Fruit fly (Drosophila melanogaster): ENCODE measurements around the gene CG31140.

CG31140 gene

dm6 chr3R:24007775-24008506 is 45.0 kb downstream of the CG31140 start (continued):
- TF ChIP-seq Side (GFP tag; optimal IDR thresholded peaks at IDR 0.05): no peak
- peak; percentile 39 for TF ChIP-seq mirr (GFP tag; optimal IDR thresholded peaks at IDR 0.05)
- no peak for TF ChIP-seq rib (GFP tag; IDR thresholded peaks at IDR 0.05)
- TF ChIP-seq shn (GFP tag; optimal IDR thresholded peaks at IDR 0.05): no peak
- no peak for TF ChIP-seq CG33557 (GFP tag; optimal IDR thresholded peaks at IDR 0.05)
- peak; percentile 33 for TF ChIP-seq CG9437 (GFP tag; optimal IDR thresholded peaks at IDR 0.05)
- no peak for TF ChIP-seq CG32767 (GFP tag; IDR thresholded peaks at IDR 0.05)
- no peak for TF ChIP-seq insv (GFP tag; optimal IDR thresholded peaks at IDR 0.05)
- TF ChIP-seq MBD-R2 (GFP tag; IDR thresholded peaks at IDR 0.05): peak; percentile 15; the same call in 1 of the 2 replicates
- TF ChIP-seq pho (GFP tag; optimal IDR thresholded peaks at IDR 0.05): peak; percentile 19
- TF ChIP-seq pb (GFP tag; optimal IDR thresholded peaks at IDR 0.05): no peak
- TF ChIP-seq CG32772 (GFP tag; IDR thresholded peaks at IDR 0.05): no peak
- TF ChIP-seq CG30020 (tag; optimal IDR thresholded peaks at IDR 0.05): no peak
- TF ChIP-seq fd64A (GFP tag; optimal IDR thresholded peaks at IDR 0.05): peak; percentile 6
- 0 out of 4 replicates have a peak, but pooled peaks have one; percentile 51 for TF ChIP-seq chinmo (GFP tag; IDR thresholded peaks at IDR 0.05; ENCODE audit: partially characterized antibody)
- TF ChIP-seq Dp (GFP tag; optimal IDR thresholded peaks at IDR 0.05): no peak
- TF ChIP-seq CG16813 (GFP tag; IDR thresholded peaks at IDR 0.05; ENCODE audit: partially characterized antibody): no peak
- peak; percentile 61 for TF ChIP-seq CG7839 (tag; optimal IDR thresholded peaks at IDR 0.05)
- no peak for TF ChIP-seq Atf3 (GFP tag; optimal IDR thresholded peaks at IDR 0.05)
- no peak for TF ChIP-seq schlank (tag; optimal IDR thresholded peaks at IDR 0.05)
- TF ChIP-seq gsb (GFP tag; IDR thresholded peaks at IDR 0.05): no peak
- TF ChIP-seq gsb-n (tag; optimal IDR thresholded peaks at IDR 0.05): no peak
- peak; percentile 33 for TF ChIP-seq CG8924 (tag; optimal IDR thresholded peaks at IDR 0.05)
- no peak for TF ChIP-seq PHDP (tag; optimal IDR thresholded peaks at IDR 0.05)
- TF ChIP-seq fd3F (GFP tag; optimal IDR thresholded peaks at IDR 0.05): no peak
- TF ChIP-seq wdn (GFP tag; IDR thresholded peaks at IDR 0.05): no peak
- peak; percentile 13 for TF ChIP-seq unpg (GFP tag; optimal IDR thresholded peaks at IDR 0.05)
- TF ChIP-seq grau (tag; optimal IDR thresholded peaks at IDR 0.05): peak; percentile 17
- TF ChIP-seq CG16815 (GFP tag; optimal IDR thresholded peaks at IDR 0.05): no peak
- peak; percentile 31 for TF ChIP-seq CoRest (tag; optimal IDR thresholded peaks at IDR 0.05)
- TF ChIP-seq luna (GFP tag; optimal IDR thresholded peaks at IDR 0.05): no peak
- no peak for TF ChIP-seq CG17568 (GFP tag; optimal IDR thresholded peaks at IDR 0.05)
- no peak for TF ChIP-seq otp (GFP tag; IDR thresholded peaks at IDR 0.05)
- TF ChIP-seq CG7556 (GFP tag; optimal IDR thresholded peaks at IDR 0.05): peak; percentile 55
- TF ChIP-seq CG8281 (tag; optimal IDR thresholded peaks at IDR 0.05): no peak
- no peak for TF ChIP-seq CG4617 (GFP tag; optimal IDR thresholded peaks at IDR 0.05; ENCODE audit: borderline replicate concordance)
- no peak for TF ChIP-seq CG43689 (GFP tag; IDR thresholded peaks at IDR 0.05)
- TF ChIP-seq CG10543 (GFP tag; optimal IDR thresholded peaks at IDR 0.05): peak; percentile 29
- TF ChIP-seq CG3163 (GFP tag; optimal IDR thresholded peaks at IDR 0.05): no peak
- TF ChIP-seq exex (tag; optimal IDR thresholded peaks at IDR 0.05): peak; percentile 5
- no peak for TF ChIP-seq esg (GFP tag; conservative IDR thresholded peaks at IDR 0.05)
- peak; percentile 29 for TF ChIP-seq D19A (tag; optimal IDR thresholded peaks at IDR 0.05)
- no peak for TF ChIP-seq CG11696 (GFP tag; IDR thresholded peaks at IDR 0.05)
- 0 out of 2 replicates have a peak, but pooled peaks have one; percentile 17 for TF ChIP-seq bowl (GFP tag; IDR thresholded peaks at IDR 0.05)
- no peak for TF ChIP-seq ro (GFP tag; IDR thresholded peaks at IDR 0.05)
- TF ChIP-seq jumu (GFP tag; optimal IDR thresholded peaks at IDR 0.05): no peak
- peak; percentile 15 for TF ChIP-seq CG12659 (GFP tag; optimal IDR thresholded peaks at IDR 0.05)
- no peak for TF ChIP-seq maf-S (GFP tag; optimal IDR thresholded peaks at IDR 0.05)
- TF ChIP-seq CG9817 (tag; optimal IDR thresholded peaks at IDR 0.05): no peak

Measured in whole organism, embryonic.